In the genomic region with DNA sequence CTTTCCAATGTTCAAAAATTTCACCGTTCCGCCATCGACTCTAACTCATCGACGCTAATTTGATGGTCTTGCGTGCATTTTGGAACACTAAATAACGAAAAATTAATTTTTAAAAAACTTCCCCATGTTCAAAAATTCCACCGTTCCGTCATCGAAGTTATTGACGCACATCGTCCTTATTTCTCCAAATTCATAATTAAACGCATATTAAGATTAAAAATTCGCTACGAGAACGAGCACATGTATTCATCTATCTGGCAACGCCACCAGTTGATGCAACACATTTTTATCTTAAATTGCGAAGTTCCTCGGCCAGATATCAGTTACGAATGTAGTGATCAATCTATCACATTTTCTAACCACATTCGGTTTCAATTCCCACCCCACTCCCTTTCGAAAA, we compare ENCODE assay signal across 1 fruit fly cellular context.
TF ChIP-seq lines count a peak whose summit lies in the region.

A gene (plus strand): TSS at position 123 of the 400 bp plus-strand sequence.

TF ChIP-seq in whole organism, embryonic, 481 proteins besides CTCF, POLR2A, EP300 and RAD21 (continued from another document and continues in another):
- TF ChIP-seq B-H1 (GFP tag; IDR thresholded peaks at IDR 0.05; lab: Robert Waterston, UW) (no peak), CG12769 (tag; optimal IDR thresholded peaks at IDR 0.05; lab: Kevin White, UChicago) (peak; percentile 0), grn (GFP tag; optimal IDR thresholded peaks at IDR 0.05; lab: Kevin White, UChicago) (no peak), tll (GFP tag; optimal IDR thresholded peaks at IDR 0.05; lab: Kevin White, UChicago) (no peak), Ets97D (GFP tag; optimal IDR thresholded peaks at IDR 0.05; lab: Kevin White, UChicago) (peak; percentile 15), CG11504 (tag; optimal IDR thresholded peaks at IDR 0.05; lab: Kevin White, UChicago) (peak; percentile 15), bowl (GFP tag; IDR thresholded peaks at IDR 0.05; lab: Robert Waterston, UW) (no peak), Atf6 (GFP tag; IDR thresholded peaks at IDR 0.05; lab: Robert Waterston, UW) (no peak), klu (GFP tag; IDR thresholded peaks at IDR 0.05; lab: Robert Waterston, UW) (no peak), gcm (GFP tag; optimal IDR thresholded peaks at IDR 0.05; lab: Kevin White, UChicago) (no peak), Fer1 (GFP tag; optimal IDR thresholded peaks at IDR 0.05; lab: Kevin White, UChicago) (no peak), CG13424 (tag; optimal IDR thresholded peaks at IDR 0.05; lab: Kevin White, UChicago) (no peak), zfh1 (GFP tag; IDR thresholded peaks at IDR 0.05; lab: Robert Waterston, UW) (peak; percentile 26; the same call in 1 of the 3 replicates), Deaf1 (tag; optimal IDR thresholded peaks at IDR 0.05; lab: Kevin White, UChicago) (no peak), dan (GFP tag; IDR thresholded peaks at IDR 0.05; lab: Robert Waterston, UW) (no peak), HLHmδ (GFP tag; optimal IDR thresholded peaks at IDR 0.05; lab: Kevin White, UChicago) (no peak), CG10654 (GFP tag; optimal IDR thresholded peaks at IDR 0.05; lab: Kevin White, UChicago) (no peak), CG17361 (GFP tag; IDR thresholded peaks at IDR 0.05; lab: Robert Waterston, UW) (no peak), CG4328 (GFP tag; optimal IDR thresholded peaks at IDR 0.05; lab: Kevin White, UChicago) (no peak), tgo (GFP tag; IDR thresholded peaks at IDR 0.05; lab: Robert Waterston, UW) (no peak), unpg (GFP tag; optimal IDR thresholded peaks at IDR 0.05; lab: Kevin White, UChicago) (peak; percentile 10), Pdp1 (GFP tag; optimal IDR thresholded peaks at IDR 0.05; lab: Kevin White, UChicago) (peak; percentile 36 to 89), her (GFP tag; optimal IDR thresholded peaks at IDR 0.05; lab: Kevin White, UChicago) (peak; percentile 11), Antp (GFP tag; optimal IDR thresholded peaks at IDR 0.05; lab: Kevin White, UChicago) (peak; percentile 14), CG7786 (GFP tag; optimal IDR thresholded peaks at IDR 0.05; lab: Kevin White, UChicago) (peak; percentile 23), ewg (GFP tag; optimal IDR thresholded peaks at IDR 0.05; lab: Kevin White, UChicago) (no peak), trem (tag; optimal IDR thresholded peaks at IDR 0.05; lab: Kevin White, UChicago) (no peak), tx (GFP tag; optimal IDR thresholded peaks at IDR 0.05; lab: Kevin White, UChicago) (no peak), br (optimal IDR thresholded peaks at IDR 0.05; lab: Kevin White, UChicago) (no peak), GATAe (GFP tag; conservative IDR thresholded peaks at IDR 0.05; lab: Robert Waterston, UW) (no peak), abd-A (tag; optimal IDR thresholded peaks at IDR 0.05; lab: Kevin White, UChicago) (no peak), crp (GFP tag; optimal IDR thresholded peaks at IDR 0.05; lab: Kevin White, UChicago) (no peak), Vsx1 (GFP tag; optimal IDR thresholded peaks at IDR 0.05; lab: Kevin White, UChicago) (no peak), CG11247 (GFP tag; IDR thresholded peaks at IDR 0.05; lab: Robert Waterston, UW) (no peak), CG17912 (GFP tag; optimal IDR thresholded peaks at IDR 0.05; lab: Kevin White, UChicago) (no peak), CG13775 (GFP tag; optimal IDR thresholded peaks at IDR 0.05; lab: Kevin White, UChicago) (no peak), gem (tag; optimal IDR thresholded peaks at IDR 0.05; lab: Kevin White, UChicago) (peak; percentile 38), mam (GFP tag; optimal IDR thresholded peaks at IDR 0.05; lab: Kevin White, UChicago) (peak; percentile 24), schlank (tag; optimal IDR thresholded peaks at IDR 0.05; lab: Kevin White, UChicago) (no peak), ind (GFP tag; optimal IDR thresholded peaks at IDR 0.05; lab: Kevin White, UChicago) (peak; percentile 10), CG31224 (GFP tag; IDR thresholded peaks at IDR 0.05; lab: Robert Waterston, UW) (no peak), dm (GFP tag; optimal IDR thresholded peaks at IDR 0.05; lab: Kevin White, UChicago) (peak; percentile 32), en (GFP tag; optimal IDR thresholded peaks at IDR 0.05; lab: Kevin White, UChicago) (no peak), sob (GFP tag; IDR thresholded peaks at IDR 0.05; lab: Robert Waterston, UW) (0 out of 2 replicates have a peak, but pooled peaks have one; percentile 17), CG4730 (GFP tag; IDR thresholded peaks at IDR 0.05; lab: Robert Waterston, UW) (no peak), gsb-n (tag; optimal IDR thresholded peaks at IDR 0.05; lab: Kevin White, UChicago) (peak; percentile 15), emc (GFP tag; optimal IDR thresholded peaks at IDR 0.05; lab: Kevin White, UChicago) (no peak), seq (GFP tag; IDR thresholded peaks at IDR 0.05; lab: Robert Waterston, UW) (0 out of 2 replicates have a peak, but pooled peaks have one; percentile 25), vfl (GFP tag; optimal IDR thresholded peaks at IDR 0.05; lab: Kevin White, UChicago) (peak; percentile 6), CG3726 (GFP tag; IDR thresholded peaks at IDR 0.05; lab: Robert Waterston, UW) (no peak), CG34376 (GFP tag; optimal IDR thresholded peaks at IDR 0.05; lab: Kevin White, UChicago) (no peak), Aef1 (GFP tag; IDR thresholded peaks at IDR 0.05; lab: Robert Waterston, UW) (no peak), crc (GFP tag; optimal IDR thresholded peaks at IDR 0.05; lab: Kevin White, UChicago) (no peak), pzg (GFP tag; optimal IDR thresholded peaks at IDR 0.05; lab: Kevin White, UChicago) (peak; percentile 29), sisA (GFP tag; IDR thresholded peaks at IDR 0.05; lab: Robert Waterston, UW) (peak; percentile 26; the same call in 1 of the 2 replicates), CG6689 (GFP tag; IDR thresholded peaks at IDR 0.05; lab: Robert Waterston, UW) (no peak), CG17568 (GFP tag; optimal IDR thresholded peaks at IDR 0.05; lab: Kevin White, UChicago) (no peak), Lhr (GFP tag; optimal IDR thresholded peaks at IDR 0.05; lab: Kevin White, UChicago) (no peak), CG30020 (tag; optimal IDR thresholded peaks at IDR 0.05; lab: Kevin White, UChicago) (peak; percentile 68), Mad (GFP tag; optimal IDR thresholded peaks at IDR 0.05; lab: Kevin White, UChicago) (peak; percentile 11), CG2712 (tag; optimal IDR thresholded peaks at IDR 0.05; lab: Kevin White, UChicago) (peak; percentile 7), ato (GFP tag; IDR thresholded peaks at IDR 0.05; lab: Robert Waterston, UW; ENCODE audit: partially characterized antibody) (no peak), lola (GFP tag; optimal IDR thresholded peaks at IDR 0.05; lab: Kevin White, UChicago) (no peak), CG1603 (tag; optimal IDR thresholded peaks at IDR 0.05; lab: Kevin White, UChicago) (peak; percentile 94), Dll (GFP tag; IDR thresholded peaks at IDR 0.05; lab: Robert Waterston, UW; ENCODE audit: partially characterized antibody) (peak; percentile 47; the same call in 2 of the 4 replicates), CG14441 (GFP tag; IDR thresholded peaks at IDR 0.05; lab: Robert Waterston, UW) (0 out of 2 replicates have a peak, but pooled peaks have one; percentile 38), CG12155 (GFP tag; optimal IDR thresholded peaks at IDR 0.05; lab: Kevin White, UChicago) (no peak), CG15696 (tag; optimal IDR thresholded peaks at IDR 0.05; lab: Kevin White, UChicago) (no peak), CG43689 (GFP tag; IDR thresholded peaks at IDR 0.05; lab: Robert Waterston, UW) (no peak), CG6654 (GFP tag; optimal IDR thresholded peaks at IDR 0.05; lab: Kevin White, UChicago) (no peak), CG2678 (tag; optimal IDR thresholded peaks at IDR 0.05; lab: Kevin White, UChicago) (peak; percentile 18), CG11456 (GFP tag; IDR thresholded peaks at IDR 0.05; lab: Robert Waterston, UW) (0 out of 3 replicates have a peak, but pooled peaks have one; percentile 22), TFAM (GFP tag; optimal IDR thresholded peaks at IDR 0.05; lab: Kevin White, UChicago) (no peak), E2f2 (GFP tag; IDR thresholded peaks at IDR 0.05; lab: Robert Waterston, UW) (peak; percentile 21; the same call in 1 of the 2 replicates), CG13894 (tag; optimal IDR thresholded peaks at IDR 0.05; lab: Kevin White, UChicago) (no peak), cato (GFP tag; optimal IDR thresholded peaks at IDR 0.05; lab: Kevin White, UChicago; ENCODE audit: borderline replicate concordance) (no peak), Ssrp (tag; optimal IDR thresholded peaks at IDR 0.05; lab: Kevin White, UChicago) (no peak), onecut (GFP tag; IDR thresholded peaks at IDR 0.05; lab: Robert Waterston, UW) (no peak), CG34224 (GFP tag; IDR thresholded peaks at IDR 0.05; lab: Robert Waterston, UW; ENCODE audit: partially characterized antibody) (no peak), CG16863 (GFP tag; optimal IDR thresholded peaks at IDR 0.05; lab: Kevin White, UChicago) (no peak), Sox100B (GFP tag; optimal IDR thresholded peaks at IDR 0.05; lab: Kevin White, UChicago) (no peak), lmd (GFP tag; IDR thresholded peaks at IDR 0.05; lab: Robert Waterston, UW) (peak; percentile 20; the same call in 1 of the 2 replicates), MESR4 (GFP tag; optimal IDR thresholded peaks at IDR 0.05; lab: Kevin White, UChicago) (no peak), NFAT (GFP tag; IDR thresholded peaks at IDR 0.05; lab: Robert Waterston, UW) (0 out of 2 replicates have a peak, but pooled peaks have one; percentile 45), HLH54F (GFP tag; optimal IDR thresholded peaks at IDR 0.05; lab: Kevin White, UChicago) (peak; percentile 23), sim (GFP tag; IDR thresholded peaks at IDR 0.05; lab: Robert Waterston, UW) (no peak), Trl (optimal IDR thresholded peaks at IDR 0.05; lab: Kevin White, UChicago) (no peak), Trl (GFP tag; optimal IDR thresholded peaks at IDR 0.05; lab: Kevin White, UChicago) (peak; percentile 1), CG10321 (GFP tag; IDR thresholded peaks at IDR 0.05; lab: Robert Waterston, UW) (no peak), MBD-R2 (GFP tag; IDR thresholded peaks at IDR 0.05; lab: Robert Waterston, UW) (peak; percentile 33; the same call in 1 of the 2 replicates), Ptx1 (GFP tag; IDR thresholded peaks at IDR 0.05; lab: Robert Waterston, UW) (peak; percentile 41; the same call in 1 of the 2 replicates), CG8765 (GFP tag; IDR thresholded peaks at IDR 0.05; lab: Robert Waterston, UW) (no peak), Sox102F (GFP tag; optimal IDR thresholded peaks at IDR 0.05; lab: Kevin White, UChicago) (peak; percentile 17), knrl (GFP tag; IDR thresholded peaks at IDR 0.05; lab: Robert Waterston, UW; ENCODE audit: partially characterized antibody) (peak; percentile 24; the same call in 1 of the 3 replicates), Scr (GFP tag; IDR thresholded peaks at IDR 0.05; lab: Robert Waterston, UW; ENCODE audit: partially characterized antibody) (peak; percentile 37), lilli (GFP tag; optimal IDR thresholded peaks at IDR 0.05; lab: Kevin White, UChicago) (peak; percentile 48), Xrp1 (GFP tag; IDR thresholded peaks at IDR 0.05; lab: Robert Waterston, UW) (peak; percentile 28; the same call in 1 of the 2 replicates), bcd (GFP tag; optimal IDR thresholded peaks at IDR 0.05; lab: Kevin White, UChicago) (no peak), chinmo (GFP tag; IDR thresholded peaks at IDR 0.05; lab: Robert Waterston, UW; ENCODE audit: partially characterized antibody) (no peak), sima (GFP tag; optimal IDR thresholded peaks at IDR 0.05; lab: Kevin White, UChicago) (no peak), gt (GFP tag; IDR thresholded peaks at IDR 0.05; lab: Robert Waterston, UW) (no peak), CG4282 (GFP tag; optimal IDR thresholded peaks at IDR 0.05; lab: Kevin White, UChicago) (no peak), crol (GFP tag; IDR thresholded peaks at IDR 0.05; lab: Robert Waterston, UW) (no peak), CG9932 (GFP tag; IDR thresholded peaks at IDR 0.05; lab: Robert Waterston, UW) (peak; percentile 41; the same call in 1 of the 2 replicates), maf-S (GFP tag; optimal IDR thresholded peaks at IDR 0.05; lab: Kevin White, UChicago) (no peak), CG31388 (GFP tag; optimal IDR thresholded peaks at IDR 0.05; lab: Kevin White, UChicago) (no peak), twi (tag; optimal IDR thresholded peaks at IDR 0.05; lab: Kevin White, UChicago) (no peak), CG15601 (tag; optimal IDR thresholded peaks at IDR 0.05; lab: Kevin White, UChicago) (no peak), otp (GFP tag; IDR thresholded peaks at IDR 0.05; lab: Robert Waterston, UW) (no peak), row (GFP tag; IDR thresholded peaks at IDR 0.05; lab: Robert Waterston, UW) (peak; percentile 56), Oaz (GFP tag; IDR thresholded peaks at IDR 0.05; lab: Robert Waterston, UW) (no peak), ssp (GFP tag; IDR thresholded peaks at IDR 0.05; lab: Robert Waterston, UW) (peak; percentile 39), vvl (GFP tag; IDR thresholded peaks at IDR 0.05; lab: Robert Waterston, UW) (peak; percentile 42; the same call in 1 of the 2 replicates), fru (optimal IDR thresholded peaks at IDR 0.05; lab: Kevin White, UChicago) (no peak), CG9817 (tag; optimal IDR thresholded peaks at IDR 0.05; lab: Kevin White, UChicago) (peak; percentile 8), CG4617 (GFP tag; optimal IDR thresholded peaks at IDR 0.05; lab: Kevin White, UChicago; ENCODE audit: borderline replicate concordance) (peak; percentile 65), CG11723 (GFP tag; optimal IDR thresholded peaks at IDR 0.05; lab: Kevin White, UChicago) (peak; percentile 18), stc (GFP tag; IDR thresholded peaks at IDR 0.05; lab: Robert Waterston, UW) (no peak), Sin3A (optimal IDR thresholded peaks at IDR 0.05; lab: Kevin White, UChicago) (no peak), pan (optimal IDR thresholded peaks at IDR 0.05; lab: Kevin White, UChicago) (no peak), pan (GFP tag; optimal IDR thresholded peaks at IDR 0.05 in 1 of 2, IDR thresholded peaks at IDR 0.05 in 1 of 2) (peak in 1 of 2 experiments; percentile 45), gsb (GFP tag; IDR thresholded peaks at IDR 0.05; lab: Robert Waterston, UW) (no peak), ash1 (GFP tag; optimal IDR thresholded peaks at IDR 0.05; lab: Kevin White, UChicago) (no peak), Dip2 (GFP tag; IDR thresholded peaks at IDR 0.05; lab: Robert Waterston, UW) (no peak), CG3163 (GFP tag; optimal IDR thresholded peaks at IDR 0.05; lab: Kevin White, UChicago) (no peak), cas (GFP tag; IDR thresholded peaks at IDR 0.05; lab: Robert Waterston, UW) (no peak), pum (GFP tag; optimal IDR thresholded peaks at IDR 0.05; lab: Kevin White, UChicago) (no peak), dpn (GFP tag; optimal IDR thresholded peaks at IDR 0.05; lab: Kevin White, UChicago) (peak in 1 of 2 experiments; percentile 40)
